Worm (Caenorhabditis elegans): Measurements from ENCODE around the gene ifa-4.
A peak's percentile ranks its signal among the peaks of the same experiment; 100 is the strongest.

ce11 chrX:4899623-4900022, 16.2 kb downstream of the ifa-4 start:
- TF ChIP-seq nhr-76 (tag; optimal IDR thresholded peaks at IDR 0.05) (no peak), egl-27 (tag; optimal IDR thresholded peaks at IDR 0.05) (no peak), sox-4 (tag; optimal IDR thresholded peaks at IDR 0.05) (no peak), snpc-4 (tag; optimal IDR thresholded peaks at IDR 0.05) (no peak), alr-1 (tag; optimal IDR thresholded peaks at IDR 0.05; ENCODE audit: borderline replicate concordance) (no peak), ces-1 (GFP tag; optimal IDR thresholded peaks at IDR 0.05) (no peak), fkh-10 (GFP tag; optimal IDR thresholded peaks at IDR 0.05) (peak; percentile 41), unc-62 (GFP tag; optimal IDR thresholded peaks at IDR 0.05) (no peak), mep-1 (tag; optimal IDR thresholded peaks at IDR 0.05) (no peak), sptf-1 (tag; optimal IDR thresholded peaks at IDR 0.05) (no peak), aly-2 (tag; optimal IDR thresholded peaks at IDR 0.05) (no peak), pqm-1 (tag; optimal IDR thresholded peaks at IDR 0.05) (no peak), nhr-28 (tag; optimal IDR thresholded peaks at IDR 0.05) (no peak), ztf-11 (tag; optimal IDR thresholded peaks at IDR 0.05) (no peak)
